Worm (Caenorhabditis elegans) whole organism, midembryonic: ENCODE measurements around the gene alkb-7.

Experiments used
- T22C8.4 ChIP-seq: fragments of 200-800 bp; sonication (Bioruptor generic); IDR thresholded peaks from 2 replicates; pipeline ENCODE4 v1.3.6; 2022; ENCODE audit warnings: missing genetic modification characterization, missing compliant biosample characterization
- cog-1 ChIP-seq: sonication (generic microtip); optimal IDR thresholded peaks from 2 replicates; lab custom pipeline; 2016; ENCODE audit warnings: missing genetic modification characterization, missing compliant biosample characterization
- flt-1 ChIP-seq: fragments of 200-800 bp; sonication (Bioruptor generic); IDR thresholded peaks from 2 replicates; pipeline ENCODE4 v1.3.6; 2022; ENCODE audit warnings: missing genetic modification characterization, missing compliant biosample characterization
- klf-2 ChIP-seq: fragments of 200-800 bp; sonication (Bioruptor generic); conservative IDR thresholded peaks from 2 replicates; pipeline ENCODE4 v1.3.6; 2022; ENCODE audit warnings: missing genetic modification reagents, missing genetic modification characterization, missing compliant biosample characterization
- med-1 ChIP-seq: sonication (generic microtip); optimal IDR thresholded peaks from 2 replicates; lab custom pipeline; 2017; ENCODE audit warnings: missing genetic modification characterization, mild to moderate bottlenecking, missing compliant biosample characterization, antibody characterized with exemption, missing genetic modification reagents; ENCODE audit not compliant: insufficient read depth
- ref-1 ChIP-seq: fragments of 200-800 bp; sonication (Bioruptor generic); conservative IDR thresholded peaks from 2 replicates; pipeline ENCODE4 v1.3.6; 2022; ENCODE audit warnings: missing genetic modification reagents, missing genetic modification characterization, missing compliant biosample characterization
- tab-1 ChIP-seq: fragments of 200-800 bp; sonication (Bioruptor generic); IDR thresholded peaks from 2 replicates; pipeline ENCODE4 v1.3.6; 2022; ENCODE audit warnings: missing genetic modification characterization, missing compliant biosample characterization
- ztf-23 ChIP-seq: fragments of 200-800 bp; sonication (Bioruptor generic); IDR thresholded peaks from 2 replicates; pipeline ENCODE4 v1.3.6; 2022; ENCODE audit warnings: missing genetic modification reagents, missing genetic modification characterization, missing compliant biosample characterization
- ztf-29 ChIP-seq: fragments of 200-800 bp; sonication (Bioruptor generic); IDR thresholded peaks from 2 replicates; pipeline ENCODE4 v1.3.6; 2022; ENCODE audit warnings: missing genetic modification reagents, missing genetic modification characterization, missing compliant biosample characterization

alkb-7 gene

ce11 chrII:12797211-12797794 is 9.3 kb upstream of the alkb-7 start:
- TF ChIP-seq klf-2 (GFP tag; lab: Robert Waterston, UW): no peak
- no peak for TF ChIP-seq flt-1 (GFP tag; lab: Robert Waterston, UW)
- TF ChIP-seq ref-1 (GFP tag; lab: Robert Waterston, UW): no peak
- TF ChIP-seq ztf-23: no peak
- no peak for TF ChIP-seq T22C8.4 (GFP tag; lab: Robert Waterston, UW)
- TF ChIP-seq tab-1: no peak
- TF ChIP-seq med-1: no peak
- no peak for TF ChIP-seq cog-1 (tag; lab: Kevin White, UChicago)
- TF ChIP-seq ztf-29 (GFP tag; lab: Robert Waterston, UW): no peak

- no peak for TF ChIP-seq klf-2 (GFP tag; lab: Robert Waterston, UW)
- TF ChIP-seq med-1: no peak
- no peak for TF ChIP-seq ztf-29 (GFP tag; lab: Robert Waterston, UW)
- TF ChIP-seq cog-1 (tag; lab: Kevin White, UChicago): no peak
- no peak for TF ChIP-seq ztf-23
- no peak for TF ChIP-seq tab-1
- no peak for TF ChIP-seq flt-1 (GFP tag; lab: Robert Waterston, UW)
Observed at ce11 chrII:12796040-12796502, 8.1 kb upstream of the alkb-7 start, which contains the start of gene cpt-1. Gene cpt-1 (minus strand): TSS chrII:12796452.

ce11 chrII:12795188-12795587 is 7.2 kb upstream of the alkb-7 start:
- TF ChIP-seq ref-1 (GFP tag; lab: Robert Waterston, UW) (no peak), flt-1 (GFP tag; lab: Robert Waterston, UW) (no peak), cog-1 (tag; lab: Kevin White, UChicago) (no peak), med-1 (no peak), klf-2 (GFP tag; lab: Robert Waterston, UW) (no peak), ztf-29 (GFP tag; lab: Robert Waterston, UW) (no peak), ztf-23 (no peak), T22C8.4 (GFP tag; lab: Robert Waterston, UW) (no peak), tab-1 (no peak)

- TF ChIP-seq T22C8.4 (GFP tag; lab: Robert Waterston, UW): 0 out of 2 replicates have a peak, but pooled peaks have one; percentile 12
- no peak for TF ChIP-seq flt-1 (GFP tag; lab: Robert Waterston, UW)
- no peak for TF ChIP-seq ztf-29 (GFP tag; lab: Robert Waterston, UW)
- TF ChIP-seq cog-1 (tag; lab: Kevin White, UChicago): no peak
Observed at ce11 chrII:12790392-12790791, 2.4 kb upstream of the alkb-7 start.

ce11 chrII:12789497-12789896 is 1.5 kb upstream of the alkb-7 start:
- TF ChIP-seq flt-1 (GFP tag; lab: Robert Waterston, UW) (no peak), klf-2 (GFP tag; lab: Robert Waterston, UW) (no peak), med-1 (no peak), T22C8.4 (GFP tag; lab: Robert Waterston, UW) (no peak), tab-1 (no peak), ztf-23 (no peak), cog-1 (tag; lab: Kevin White, UChicago) (no peak), ref-1 (GFP tag; lab: Robert Waterston, UW) (no peak), ztf-29 (GFP tag; lab: Robert Waterston, UW) (no peak)

ce11 chrII:12785391-12785790 is 2.6 kb downstream of the alkb-7 start, which contains the start of gene Y46G5A.15:
Gene Y46G5A.15 (minus strand): TSS chrII:12785416.
- TF ChIP-seq ref-1 (GFP tag; lab: Robert Waterston, UW): no peak
- no peak for TF ChIP-seq ztf-23
- TF ChIP-seq T22C8.4 (GFP tag; lab: Robert Waterston, UW): no peak
- TF ChIP-seq ztf-29 (GFP tag; lab: Robert Waterston, UW): no peak
- TF ChIP-seq cog-1 (tag; lab: Kevin White, UChicago): no peak
- TF ChIP-seq med-1: no peak
- TF ChIP-seq klf-2 (GFP tag; lab: Robert Waterston, UW): no peak
- no peak for TF ChIP-seq flt-1 (GFP tag; lab: Robert Waterston, UW)
- TF ChIP-seq tab-1: no peak

ce11 chrII:12778374-12778773 is 9.6 kb downstream of the alkb-7 start:
- TF ChIP-seq tab-1 (peak; percentile 55; the same call in 1 of the 2 replicates), klf-2 (GFP tag; lab: Robert Waterston, UW) (peak; percentile 66; the same call in 1 of the 2 replicates), flt-1 (GFP tag; lab: Robert Waterston, UW) (peak; percentile 58)

- TF ChIP-seq tab-1: no peak
- no peak for TF ChIP-seq flt-1 (GFP tag; lab: Robert Waterston, UW)
- no peak for TF ChIP-seq T22C8.4 (GFP tag; lab: Robert Waterston, UW)
- TF ChIP-seq klf-2 (GFP tag; lab: Robert Waterston, UW): no peak
- no peak for TF ChIP-seq ref-1 (GFP tag; lab: Robert Waterston, UW)
- TF ChIP-seq med-1: no peak
Observed at ce11 chrII:12776379-12776778, 11.6 kb downstream of the alkb-7 start, which contains the start of gene Y46G5A.34. Gene Y46G5A.34 (plus strand): TSS chrII:12776679.

ce11 chrII:12774402-12774801 is 13.6 kb downstream of the alkb-7 start, which contains the start of gene Y46G5A.14:
Gene Y46G5A.14 (plus strand): TSS chrII:12774702.
- no peak for TF ChIP-seq cog-1 (tag; lab: Kevin White, UChicago)
- TF ChIP-seq ztf-29 (GFP tag; lab: Robert Waterston, UW): no peak
- no peak for TF ChIP-seq klf-2 (GFP tag; lab: Robert Waterston, UW)
- TF ChIP-seq T22C8.4 (GFP tag; lab: Robert Waterston, UW): no peak
- no peak for TF ChIP-seq ref-1 (GFP tag; lab: Robert Waterston, UW)
- TF ChIP-seq flt-1 (GFP tag; lab: Robert Waterston, UW): no peak
- TF ChIP-seq tab-1: no peak
- TF ChIP-seq med-1: no peak
- TF ChIP-seq ztf-23: no peak

ce11 chrII:12769947-12770346 is 18.0 kb downstream of the alkb-7 start:
- no peak for TF ChIP-seq med-1
- TF ChIP-seq tab-1: no peak
- no peak for TF ChIP-seq T22C8.4 (GFP tag; lab: Robert Waterston, UW)
- no peak for TF ChIP-seq klf-2 (GFP tag; lab: Robert Waterston, UW)
- TF ChIP-seq ztf-29 (GFP tag; lab: Robert Waterston, UW): no peak
- TF ChIP-seq flt-1 (GFP tag; lab: Robert Waterston, UW): no peak
- no peak for TF ChIP-seq ztf-23
- no peak for TF ChIP-seq ref-1 (GFP tag; lab: Robert Waterston, UW)
- TF ChIP-seq cog-1 (tag; lab: Kevin White, UChicago): no peak
